Fruit fly (Drosophila melanogaster) whole organism, embryonic: Measurements from ENCODE around the gene scpr-C.

Source experiments
- Abd-B ChIP-seq: fragments of 200-800 bp; sonication (Bioruptor generic); optimal IDR thresholded peaks from 2 replicates; lab custom pipeline; 2018; ENCODE audit warnings: missing biosample characterization, mild to moderate bottlenecking, missing genetic modification characterization, moderate library complexity
- Ada2b ChIP-seq: fragments of 200-800 bp; sonication (Bioruptor generic); IDR thresholded peaks from 2 replicates; pipeline ENCODE4 v1.3.6; 2022; ENCODE audit warnings: missing biosample characterization, missing genetic modification characterization
- Antp ChIP-seq: fragments of 200-800 bp; sonication (Bioruptor generic); optimal IDR thresholded peaks from 3 replicates; lab custom pipeline; 2016; ENCODE audit warnings: missing biosample characterization, missing genetic modification characterization
- BEAF-32 ChIP-seq: fragments of 200-800 bp; sonication (Bioruptor generic); optimal IDR thresholded peaks from 3 replicates; lab custom pipeline; 2017; ENCODE audit warnings: missing biosample characterization, missing genetic modification characterization, mild to moderate bottlenecking, moderate library complexity, missing genetic modification reagents
- CG11247 ChIP-seq: fragments of 200-800 bp; sonication (Bioruptor generic); IDR thresholded peaks from 2 replicates; pipeline ENCODE4 v1.3.6; 2022; ENCODE audit warnings: missing biosample characterization, missing genetic modification characterization
- CG11696 ChIP-seq: fragments of 200-800 bp; sonication (Bioruptor generic); IDR thresholded peaks from 2 replicates; pipeline ENCODE4 v1.3.6; 2022; ENCODE audit warnings: missing biosample characterization, missing genetic modification characterization
- CG12659 ChIP-seq: fragments of 200-800 bp; sonication (Bioruptor generic); optimal IDR thresholded peaks from 3 replicates; lab custom pipeline; 2017; ENCODE audit warnings: mild to moderate bottlenecking, missing biosample characterization, missing genetic modification reagents, missing genetic modification characterization
- CG13624 ChIP-seq: fragments of 200-800 bp; sonication (Bioruptor generic); optimal IDR thresholded peaks from 2 replicates; lab custom pipeline; 2016; ENCODE audit warnings: missing biosample characterization, missing genetic modification characterization
- CG2120 ChIP-seq: fragments of 200-800 bp; sonication (Bioruptor generic); optimal IDR thresholded peaks from 3 replicates; lab custom pipeline; 2016; ENCODE audit warnings: missing biosample characterization, missing genetic modification characterization
- CG30403 ChIP-seq: fragments of 200-800 bp; sonication (Bioruptor generic); optimal IDR thresholded peaks from 3 replicates; lab custom pipeline; 2016; ENCODE audit warnings: missing biosample characterization, missing genetic modification characterization
- CG31388 ChIP-seq: fragments of 200-800 bp; sonication (Bioruptor generic); optimal IDR thresholded peaks from 2 replicates; lab custom pipeline; 2016; ENCODE audit warnings: missing biosample characterization, missing genetic modification characterization
- CG3407 ChIP-seq: fragments of 200-800 bp; sonication (Bioruptor generic); optimal IDR thresholded peaks from 2 replicates; lab custom pipeline; 2018; ENCODE audit warnings: missing biosample characterization, mild to moderate bottlenecking, missing genetic modification characterization
- CG4730 ChIP-seq: fragments of 200-800 bp; sonication (Bioruptor generic); IDR thresholded peaks from 2 replicates; pipeline ENCODE4 v1.3.6; 2022; ENCODE audit warnings: missing biosample characterization, missing genetic modification characterization
- CG6272 ChIP-seq: fragments of 200-800 bp; sonication (Bioruptor generic); IDR thresholded peaks from 2 replicates; pipeline ENCODE4 v1.3.6; 2022; ENCODE audit warnings: missing biosample characterization, missing genetic modification characterization
- CkIIα-i1 ChIP-seq: fragments of 200-800 bp; sonication (Bioruptor generic); IDR thresholded peaks from 2 replicates; pipeline ENCODE4 v1.3.6; 2022; ENCODE audit warnings: missing biosample characterization, missing genetic modification characterization
- Dip3 ChIP-seq: fragments of 200-800 bp; sonication (Bioruptor generic); optimal IDR thresholded peaks from 3 replicates; lab custom pipeline; 2016; ENCODE audit warnings: missing biosample characterization, missing genetic modification characterization
- Dll ChIP-seq: fragments of 200-800 bp; sonication (Bioruptor generic); IDR thresholded peaks from 4 replicates; pipeline ENCODE4 v1.3.6; 2022; ENCODE audit warnings: missing biosample characterization, missing genetic modification characterization; ENCODE audit not compliant: partially characterized antibody
- Ets97D ChIP-seq: fragments of 200-800 bp; sonication (Bioruptor generic); optimal IDR thresholded peaks from 3 replicates; lab custom pipeline; 2016; ENCODE audit warnings: missing biosample characterization, missing genetic modification characterization
- Hand ChIP-seq: fragments of 200-800 bp; sonication (Bioruptor generic); optimal IDR thresholded peaks from 2 replicates; lab custom pipeline; 2017; ENCODE audit warnings: mild to moderate bottlenecking, missing biosample characterization, missing genetic modification reagents, missing genetic modification characterization
- Hr39 ChIP-seq: fragments of >200 bp; optimal IDR thresholded peaks from 2 replicates; lab custom pipeline; 2017
- Hr78 ChIP-seq, 2 experiments: fragments of 200-800 bp in 1 of 2; fragments of >200 bp in 1 of 2; sonication (Bioruptor generic) in 1 of 2; optimal IDR thresholded peaks; 2 replicates each; lab custom pipeline; 2017 to 2019; ENCODE audit warnings: missing biosample characterization in 2 of 2, missing genetic modification characterization in 2 of 2, mild to moderate bottlenecking in 1 of 2, moderate library complexity in 1 of 2
- Jarid2 ChIP-seq: fragments of 200-800 bp; sonication (Bioruptor generic); optimal IDR thresholded peaks from 3 replicates; lab custom pipeline; 2017; ENCODE audit warnings: mild to moderate bottlenecking, missing biosample characterization, missing genetic modification reagents, missing genetic modification characterization
- Rx ChIP-seq: fragments of 200-800 bp; sonication (Bioruptor generic); IDR thresholded peaks from 2 replicates; pipeline ENCODE4 v1.3.6; 2022; ENCODE audit warnings: missing biosample characterization, missing genetic modification characterization
- Sry-β ChIP-seq: fragments of 200-800 bp; sonication (Bioruptor generic); optimal IDR thresholded peaks from 2 replicates; lab custom pipeline; 2018; ENCODE audit warnings: missing biosample characterization, mild to moderate bottlenecking, missing genetic modification characterization, moderate library complexity
- Xbp1 ChIP-seq: fragments of 200-800 bp; sonication (Bioruptor generic); optimal IDR thresholded peaks from 3 replicates; lab custom pipeline; 2016; ENCODE audit warnings: missing biosample characterization, mild to moderate bottlenecking, missing genetic modification characterization
- ab ChIP-seq: fragments of 200-800 bp; sonication (Bioruptor generic); optimal IDR thresholded peaks from 2 replicates; lab custom pipeline; 2016; ENCODE audit warnings: missing biosample characterization, missing genetic modification characterization
- ap ChIP-seq: fragments of 200-800 bp; sonication (Bioruptor generic); IDR thresholded peaks from 2 replicates; pipeline ENCODE4 v1.3.6; 2022; ENCODE audit warnings: missing biosample characterization, missing genetic modification characterization
- bowl ChIP-seq: fragments of 200-800 bp; sonication (Bioruptor generic); IDR thresholded peaks from 2 replicates; pipeline ENCODE4 v1.3.6; 2022; ENCODE audit warnings: missing biosample characterization, missing genetic modification characterization
- dimm ChIP-seq: fragments of 200-800 bp; sonication (Bioruptor generic); IDR thresholded peaks from 2 replicates; pipeline ENCODE4 v1.3.6; 2022; ENCODE audit warnings: missing biosample characterization, missing genetic modification characterization
- esg ChIP-seq: fragments of 200-800 bp; sonication (Bioruptor generic); conservative IDR thresholded peaks from 2 replicates; pipeline ENCODE4 v1.3.6; 2022; ENCODE audit warnings: missing biosample characterization, missing genetic modification characterization
- ewg ChIP-seq: fragments of 200-800 bp; sonication (Bioruptor generic); optimal IDR thresholded peaks from 3 replicates; lab custom pipeline; 2017; ENCODE audit warnings: mild to moderate bottlenecking, missing biosample characterization, missing genetic modification reagents, missing genetic modification characterization
- exex ChIP-seq: fragments of 200-800 bp; sonication (Bioruptor generic); optimal IDR thresholded peaks from 4 replicates; lab custom pipeline; 2018; ENCODE audit warnings: missing biosample characterization, mild to moderate bottlenecking, missing genetic modification characterization, moderate library complexity
- ftz-f1 ChIP-seq: fragments of 200-800 bp; sonication (Bioruptor generic); optimal IDR thresholded peaks from 2 replicates; lab custom pipeline; 2016; ENCODE audit warnings: missing biosample characterization, missing genetic modification characterization
- grau ChIP-seq: fragments of 200-800 bp; optimal IDR thresholded peaks from 3 replicates; lab custom pipeline; 2019; ENCODE audit warnings: missing biosample characterization, mild to moderate bottlenecking, missing genetic modification characterization, moderate library complexity
- jigr1 ChIP-seq: fragments of 200-800 bp; sonication (Bioruptor generic); IDR thresholded peaks from 3 replicates; pipeline ENCODE4 v1.3.6; 2022; ENCODE audit warnings: missing biosample characterization, missing genetic modification characterization
- kni ChIP-seq: fragments of 200-800 bp; sonication (Bioruptor generic); optimal IDR thresholded peaks from 3 replicates; lab custom pipeline; 2017; ENCODE audit warnings: mild to moderate bottlenecking, missing biosample characterization, missing genetic modification reagents, missing genetic modification characterization
- lola ChIP-seq, 3 experiments: fragments of >200 bp in 2 of 3; fragments of 200-800 bp in 1 of 3; sonication (Bioruptor generic) in 1 of 3; optimal IDR thresholded peaks; 2 replicates each; lab custom pipeline; 2017 to 2019; ENCODE audit warnings: missing biosample characterization in 3 of 3, missing genetic modification characterization in 3 of 3, mild to moderate bottlenecking in 1 of 3, moderate library complexity in 1 of 3
- pan ChIP-seq, 4 experiments: fragments of >200 bp in 3 of 4; fragments of 200-800 bp in 1 of 4; sonication (Bioruptor generic) in 1 of 4; optimal IDR thresholded peaks in 3 of 4; IDR thresholded peaks in 1 of 4; 2 replicates each; pipeline versions ENCODE4 v1.3.6 to Lab custom; 2017 to 2022; ENCODE audit warnings: missing biosample characterization in 2 of 4, missing genetic modification characterization in 2 of 4, mixed read lengths in 1 of 4
- pho ChIP-seq: fragments of 200-800 bp; sonication (Bioruptor generic); optimal IDR thresholded peaks from 2 replicates; lab custom pipeline; 2016; ENCODE audit warnings: missing biosample characterization, missing genetic modification characterization
- prd ChIP-seq, 3 experiments: fragments of >200 bp in 2 of 3; fragments of 200-800 bp in 1 of 3; sonication (Bioruptor generic) in 1 of 3; optimal IDR thresholded peaks in 2 of 3; IDR thresholded peaks in 1 of 3; 2 replicates in 2 of 3; 3 replicates in 1 of 3; pipeline versions ENCODE4 v1.3.6 to Lab custom; 2017 to 2022; ENCODE audit warnings: missing biosample characterization in 1 of 3, missing genetic modification characterization in 1 of 3
- pzg ChIP-seq: fragments of 200-800 bp; sonication (Bioruptor generic); optimal IDR thresholded peaks from 3 replicates; lab custom pipeline; 2018; ENCODE audit warnings: missing biosample characterization, mild to moderate bottlenecking, missing genetic modification characterization, moderate library complexity
- run ChIP-seq: fragments of 200-800 bp; sonication (Bioruptor generic); optimal IDR thresholded peaks from 3 replicates; lab custom pipeline; 2018; ENCODE audit warnings: missing biosample characterization, mild to moderate bottlenecking, missing genetic modification characterization
- sens ChIP-seq: fragments of 200-800 bp; sonication (Bioruptor generic); peaks from one replicate; lab custom pipeline; 2016; ENCODE audit warnings: missing biosample characterization, missing genetic modification characterization
- sima ChIP-seq: fragments of 200-800 bp; sonication (Bioruptor generic); optimal IDR thresholded peaks from 2 replicates; lab custom pipeline; 2016; ENCODE audit warnings: missing biosample characterization, missing genetic modification characterization
- slbo ChIP-seq: fragments of 200-800 bp; sonication (Bioruptor generic); IDR thresholded peaks from 2 replicates; pipeline ENCODE4 v1.3.6; 2022; ENCODE audit warnings: missing biosample characterization, missing genetic modification characterization
- so ChIP-seq: fragments of 200-800 bp; sonication (Bioruptor generic); IDR thresholded peaks from 3 replicates; pipeline ENCODE4 v1.3.6; 2022; ENCODE audit warnings: missing biosample characterization, missing genetic modification characterization
- ssp ChIP-seq: fragments of 200-800 bp; sonication (Bioruptor generic); IDR thresholded peaks from 2 replicates; pipeline ENCODE4 v1.3.6; 2022; ENCODE audit warnings: missing biosample characterization, missing genetic modification characterization
- tll ChIP-seq, 2 experiments: fragments of 200-800 bp in 1 of 2; fragments of >200 bp in 1 of 2; sonication (Bioruptor generic) in 1 of 2; optimal IDR thresholded peaks; 2 replicates each; lab custom pipeline; 2017 to 2019; ENCODE audit warnings: missing biosample characterization in 2 of 2, missing genetic modification characterization in 2 of 2, mild to moderate bottlenecking in 1 of 2, moderate library complexity in 1 of 2
- toy ChIP-seq: fragments of 200-800 bp; sonication (Bioruptor generic); IDR thresholded peaks from 2 replicates; pipeline ENCODE4 v1.3.6; 2022; ENCODE audit warnings: missing biosample characterization, missing genetic modification characterization
- vfl ChIP-seq: fragments of 200-800 bp; sonication (Bioruptor generic); optimal IDR thresholded peaks from 2 replicates; lab custom pipeline; 2016; ENCODE audit warnings: missing biosample characterization, missing genetic modification characterization

Gene scpr-C

dm6 chr3R:11269013-11269412 lies 43.7 kb downstream of the scpr-C start (continued):
- TF ChIP-seq esg (GFP tag; lab: Robert Waterston, UW): no peak
- TF ChIP-seq dimm (GFP tag; lab: Robert Waterston, UW): 0 out of 2 replicates have a peak, but pooled peaks have one; percentile 6
- TF ChIP-seq prd (optimal IDR thresholded peaks at IDR 0.05; lab: Kevin White, UChicago): no peak
- peak; percentile 17; the same call in 1 of the 3 replicates for TF ChIP-seq prd (GFP tag; IDR thresholded peaks at IDR 0.05; lab: Robert Waterston, UW)
- no peak for TF ChIP-seq Dip3
- TF ChIP-seq exex (tag; lab: Kevin White, UChicago): no peak
- no peak for TF ChIP-seq CG30403 (GFP tag; lab: Kevin White, UChicago)
- no peak for TF ChIP-seq grau
- TF ChIP-seq ssp: no peak
- TF ChIP-seq CkIIα-i1: no peak
- TF ChIP-seq CG2120: no peak
- peak; percentile 57 for TF ChIP-seq CG3407
- TF ChIP-seq CG11247 (GFP tag; lab: Robert Waterston, UW): no peak; the same call in 1 of the 2 replicates
- TF ChIP-seq sens (GFP tag; lab: Kevin White, UChicago): peak; percentile 92
- peak; percentile 72 for TF ChIP-seq Xbp1 (GFP tag; lab: Kevin White, UChicago)
- no peak for TF ChIP-seq Hr39 (lab: Kevin White, UChicago)
- TF ChIP-seq pan (optimal IDR thresholded peaks at IDR 0.05; lab: Kevin White, UChicago): no peak
- peak in 1 of 2 experiments; percentile 26 for TF ChIP-seq pan (GFP tag; optimal IDR thresholded peaks at IDR 0.05 in 1 of 2, IDR thresholded peaks at IDR 0.05 in 1 of 2)
- TF ChIP-seq ftz-f1 (GFP tag; lab: Kevin White, UChicago): no peak
- TF ChIP-seq Hr78 (GFP tag; optimal IDR thresholded peaks at IDR 0.05; lab: Kevin White, UChicago): no peak
- TF ChIP-seq slbo (GFP tag; lab: Robert Waterston, UW): no peak
- no peak for TF ChIP-seq CG11696
- peak; percentile 48; the same call in 1 of the 2 replicates for TF ChIP-seq Rx
- TF ChIP-seq CG31388 (GFP tag; lab: Kevin White, UChicago): peak; percentile 15
- TF ChIP-seq so (GFP tag; lab: Robert Waterston, UW): 0 out of 3 replicates have a peak, but pooled peaks have one; percentile 13
- TF ChIP-seq lola (GFP tag; optimal IDR thresholded peaks at IDR 0.05; lab: Kevin White, UChicago): no peak
- TF ChIP-seq Ada2b (GFP tag; lab: Robert Waterston, UW): peak; percentile 56; the same call in 1 of the 2 replicates
- peak; percentile 54 for TF ChIP-seq Hand
- TF ChIP-seq Abd-B (GFP tag; lab: Kevin White, UChicago): no peak
- no peak for TF ChIP-seq ap
- TF ChIP-seq vfl (GFP tag; lab: Kevin White, UChicago): no peak
- TF ChIP-seq Jarid2 (GFP tag; lab: Kevin White, UChicago): peak; percentile 66
- no peak for TF ChIP-seq bowl (GFP tag; lab: Robert Waterston, UW)
- TF ChIP-seq CG6272 (GFP tag; lab: Robert Waterston, UW): no peak
- TF ChIP-seq ewg (GFP tag; lab: Kevin White, UChicago): peak; percentile 65
- no peak for TF ChIP-seq pho (GFP tag; lab: Kevin White, UChicago)
- peak; percentile 54 for TF ChIP-seq Antp (GFP tag; lab: Kevin White, UChicago)
- no peak for TF ChIP-seq tll (GFP tag; optimal IDR thresholded peaks at IDR 0.05; lab: Kevin White, UChicago)
- TF ChIP-seq toy (GFP tag; lab: Robert Waterston, UW): no peak
- no peak; the same call in 1 of the 2 replicates for TF ChIP-seq CG4730
- no peak for TF ChIP-seq BEAF-32 (GFP tag; lab: Kevin White, UChicago)
- TF ChIP-seq sima (GFP tag; lab: Kevin White, UChicago): no peak
- no peak for TF ChIP-seq run (tag; lab: Kevin White, UChicago)
- TF ChIP-seq Dll (GFP tag; lab: Robert Waterston, UW): no peak
- TF ChIP-seq CG13624 (GFP tag; lab: Kevin White, UChicago): no peak
- TF ChIP-seq Sry-β (GFP tag; lab: Kevin White, UChicago): peak; percentile 60
- no peak for TF ChIP-seq kni (GFP tag; lab: Kevin White, UChicago)
- TF ChIP-seq CG12659 (GFP tag; lab: Kevin White, UChicago): no peak
- no peak for TF ChIP-seq jigr1
- TF ChIP-seq ab (GFP tag; lab: Kevin White, UChicago): no peak
- TF ChIP-seq Ets97D (GFP tag; lab: Kevin White, UChicago): no peak
- TF ChIP-seq pzg: no peak
